Fruit fly (Drosophila melanogaster): ENCODE data around the gene Galk.

- TF ChIP-seq CG10348 (GFP tag; IDR thresholded peaks at IDR 0.05) (no peak), Pif1B (GFP tag; optimal IDR thresholded peaks at IDR 0.05) (no peak), CG15710 (tag; optimal IDR thresholded peaks at IDR 0.05) (peak; percentile 1), Ets98B (GFP tag; IDR thresholded peaks at IDR 0.05) (no peak), EcR (GFP tag; optimal IDR thresholded peaks at IDR 0.05) (no peak), gl (tag; optimal IDR thresholded peaks at IDR 0.05) (no peak), D1 (tag; optimal IDR thresholded peaks at IDR 0.05) (no peak), CG17806 (tag; optimal IDR thresholded peaks at IDR 0.05) (no peak)
These were observed 25.8 kb upstream of the Galk start for dm6 chr3L:9011485-9012389.

All from whole organism, pupa.